Fruit fly (Drosophila melanogaster) whole organism, adult: ENCODE measurements around the gene CG43078.

Experiments used
- CG11617 ChIP-seq: fragments of 200-800 bp; sonication (Bioruptor generic); optimal IDR thresholded peaks from 2 replicates; lab custom pipeline; 2017; ENCODE audit warnings: mild to moderate bottlenecking, missing biosample characterization, missing genetic modification reagents, missing genetic modification characterization
- CG12768 ChIP-seq: fragments of 200-800 bp; sonication (Bioruptor generic); optimal IDR thresholded peaks from 2 replicates; lab custom pipeline; 2017; ENCODE audit warnings: missing biosample characterization, missing genetic modification characterization, mild to moderate bottlenecking, moderate library complexity, missing genetic modification reagents
- CG14711 ChIP-seq: fragments of 200-800 bp; sonication (Bioruptor generic); optimal IDR thresholded peaks from 2 replicates; lab custom pipeline; 2018; ENCODE audit warnings: missing biosample characterization, mild to moderate bottlenecking, missing genetic modification characterization, moderate library complexity
- CG1620 ChIP-seq: fragments of 200-800 bp; sonication (Bioruptor generic); optimal IDR thresholded peaks from 2 replicates; lab custom pipeline; 2016; ENCODE audit warnings: missing biosample characterization, missing genetic modification characterization
- CG33017 ChIP-seq: fragments of 200-800 bp; sonication (Bioruptor generic); optimal IDR thresholded peaks from 2 replicates; lab custom pipeline; 2018; ENCODE audit warnings: missing biosample characterization, mild to moderate bottlenecking, missing genetic modification characterization, moderate library complexity
- CG5204 ChIP-seq: fragments of 200-800 bp; sonication (Bioruptor generic); optimal IDR thresholded peaks from 2 replicates; lab custom pipeline; 2016; ENCODE audit warnings: missing biosample characterization, missing genetic modification characterization
- CG7045 ChIP-seq: fragments of 200-800 bp; sonication (Bioruptor generic); optimal IDR thresholded peaks from 2 replicates; lab custom pipeline; 2017; ENCODE audit warnings: missing biosample characterization, mild to moderate bottlenecking, missing genetic modification characterization
- CG7101 ChIP-seq: fragments of 200-800 bp; sonication (Bioruptor generic); optimal IDR thresholded peaks from 2 replicates; lab custom pipeline; 2018; ENCODE audit warnings: missing biosample characterization, mild to moderate bottlenecking, missing genetic modification characterization, moderate library complexity
- Clk ChIP-seq: fragments of 200-800 bp; sonication (Bioruptor generic); optimal IDR thresholded peaks from 2 replicates; lab custom pipeline; 2017; ENCODE audit warnings: missing biosample characterization, missing genetic modification characterization
- Crg-1 ChIP-seq: fragments of 200-800 bp; sonication (Bioruptor generic); optimal IDR thresholded peaks from 2 replicates; lab custom pipeline; 2016; ENCODE audit warnings: missing biosample characterization, missing genetic modification characterization
- Hr96 ChIP-seq: fragments of 200-800 bp; sonication (Bioruptor generic); optimal IDR thresholded peaks from 2 replicates; lab custom pipeline; 2016; ENCODE audit warnings: missing biosample characterization, missing genetic modification characterization
- Mnt ChIP-seq: fragments of 200-800 bp; sonication (Bioruptor generic); optimal IDR thresholded peaks from 2 replicates; lab custom pipeline; 2016; ENCODE audit warnings: missing biosample characterization, mild to moderate bottlenecking, missing genetic modification characterization
- bab1 ChIP-seq: fragments of 200-800 bp; sonication (Bioruptor generic); optimal IDR thresholded peaks from 3 replicates; lab custom pipeline; 2019; ENCODE audit warnings: missing biosample characterization, mild to moderate bottlenecking, missing genetic modification characterization, moderate library complexity
- cic ChIP-seq: fragments of 200-800 bp; sonication (Bioruptor generic); optimal IDR thresholded peaks from 2 replicates; lab custom pipeline; 2017; ENCODE audit warnings: missing biosample characterization, mild to moderate bottlenecking, missing genetic modification characterization, moderate library complexity
- cnc ChIP-seq, 2 experiments: fragments of >200 bp; optimal IDR thresholded peaks; 2 replicates each; lab custom pipeline; 2017
- kay ChIP-seq: fragments of 200-800 bp; sonication (Bioruptor generic); peaks from one replicate; lab custom pipeline; 2016; ENCODE audit warnings: missing biosample characterization, missing genetic modification characterization, borderline replicate concordance
- ovo ChIP-seq: fragments of 200-800 bp; sonication (Bioruptor generic); optimal IDR thresholded peaks from 2 replicates; lab custom pipeline; 2016; ENCODE audit warnings: missing biosample characterization, missing genetic modification characterization
- pad ChIP-seq: fragments of 200-800 bp; sonication (Bioruptor generic); optimal IDR thresholded peaks from 3 replicates; lab custom pipeline; 2017; ENCODE audit warnings: missing biosample characterization, missing genetic modification characterization, mild to moderate bottlenecking, moderate library complexity, missing genetic modification reagents
- tj ChIP-seq: fragments of 200-800 bp; sonication (Bioruptor generic); optimal IDR thresholded peaks from 3 replicates; lab custom pipeline; 2017; ENCODE audit warnings: missing biosample characterization, mild to moderate bottlenecking, missing genetic modification characterization, moderate library complexity
- toe ChIP-seq: fragments of 200-800 bp; sonication (Bioruptor generic); optimal IDR thresholded peaks from 2 replicates; lab custom pipeline; 2016; ENCODE audit warnings: missing biosample characterization, missing genetic modification characterization

CG43078 gene

dm6 chr3L:8575844-8576842 lies at the start of gene CG43078, which contains the start of gene CG6638:
Gene CG43078, plus strand, starts transcription at chr3L:8576808.
Gene CG6638, minus strand, starts transcription at chr3L:8576078.
- TF ChIP-seq CG33017 (tag; lab: Kevin White, UChicago) (no peak), CG7045 (GFP tag; lab: Kevin White, UChicago) (peak; percentile 20), CG11617 (GFP tag; lab: Kevin White, UChicago) (peak; percentile 57), CG14711 (tag; lab: Kevin White, UChicago) (peak; percentile 37), cic (GFP tag; lab: Kevin White, UChicago) (peak; percentile 1), CG7101 (tag; lab: Kevin White, UChicago) (peak; percentile 26), ovo (GFP tag; lab: Kevin White, UChicago) (no peak), pad (GFP tag; lab: Kevin White, UChicago) (no peak), Crg-1 (GFP tag; lab: Kevin White, UChicago) (no peak), tj (GFP tag; lab: Kevin White, UChicago) (no peak), bab1 (GFP tag; lab: Kevin White, UChicago) (no peak), CG5204 (GFP tag; lab: Kevin White, UChicago) (no peak), kay (peak; percentile 70), CG1620 (GFP tag; lab: Kevin White, UChicago) (no peak), Hr96 (GFP tag; lab: Kevin White, UChicago) (no peak), CG12768 (GFP tag; lab: Kevin White, UChicago) (peak; percentile 29), cnc (optimal IDR thresholded peaks at IDR 0.05; lab: Kevin White, UChicago) (no peak), Mnt (GFP tag; lab: Kevin White, UChicago) (peak; percentile 85), Clk (no peak), toe (GFP tag; lab: Kevin White, UChicago) (no peak)

- TF ChIP-seq Crg-1 (GFP tag; lab: Kevin White, UChicago): no peak
- TF ChIP-seq tj (GFP tag; lab: Kevin White, UChicago): peak; percentile 97
Observed at dm6 chr3L:8527829-8528228, 48.8 kb upstream of the CG43078 start.

dm6 chr3L:8528546-8528945 lies 48.1 kb upstream of the CG43078 start:
- TF ChIP-seq bab1 (GFP tag; lab: Kevin White, UChicago): peak; percentile 4
- TF ChIP-seq CG7101 (tag; lab: Kevin White, UChicago): no peak

dm6 chr3L:8529701-8530100 lies 46.9 kb upstream of the CG43078 start:
- no peak for TF ChIP-seq kay
- no peak for TF ChIP-seq toe (GFP tag; lab: Kevin White, UChicago)
- TF ChIP-seq CG7101 (tag; lab: Kevin White, UChicago): no peak
- TF ChIP-seq ovo (GFP tag; lab: Kevin White, UChicago): no peak
- TF ChIP-seq CG1620 (GFP tag; lab: Kevin White, UChicago): no peak
- TF ChIP-seq CG7045 (GFP tag; lab: Kevin White, UChicago): no peak
- TF ChIP-seq CG14711 (tag; lab: Kevin White, UChicago): no peak
- TF ChIP-seq Hr96 (GFP tag; lab: Kevin White, UChicago): no peak
- TF ChIP-seq CG12768 (GFP tag; lab: Kevin White, UChicago): no peak
- no peak for TF ChIP-seq CG11617 (GFP tag; lab: Kevin White, UChicago)
- TF ChIP-seq pad (GFP tag; lab: Kevin White, UChicago): no peak
- no peak for TF ChIP-seq Crg-1 (GFP tag; lab: Kevin White, UChicago)
- TF ChIP-seq bab1 (GFP tag; lab: Kevin White, UChicago): no peak
- TF ChIP-seq Mnt (GFP tag; lab: Kevin White, UChicago): no peak

dm6 chr3L:8534386-8535306 lies 42.0 kb upstream of the CG43078 start, which contains the start of gene ergic53:
Gene ergic53, plus strand, starts transcription at chr3L:8534977.
- TF ChIP-seq kay (no peak), CG33017 (tag; lab: Kevin White, UChicago) (no peak), Mnt (GFP tag; lab: Kevin White, UChicago) (peak; percentile 68), CG12768 (GFP tag; lab: Kevin White, UChicago) (peak; percentile 46), tj (GFP tag; lab: Kevin White, UChicago) (peak; percentile 45), bab1 (GFP tag; lab: Kevin White, UChicago) (peak; percentile 1), CG11617 (GFP tag; lab: Kevin White, UChicago) (peak; percentile 34)

dm6 chr3L:8536387-8536786 lies 40.2 kb upstream of the CG43078 start:
- TF ChIP-seq cnc (optimal IDR thresholded peaks at IDR 0.05; lab: Kevin White, UChicago): no peak
- TF ChIP-seq CG7101 (tag; lab: Kevin White, UChicago): no peak
- no peak for TF ChIP-seq Hr96 (GFP tag; lab: Kevin White, UChicago)
- TF ChIP-seq CG33017 (tag; lab: Kevin White, UChicago): no peak
- TF ChIP-seq CG7045 (GFP tag; lab: Kevin White, UChicago): no peak
- no peak for TF ChIP-seq CG1620 (GFP tag; lab: Kevin White, UChicago)
- TF ChIP-seq CG14711 (tag; lab: Kevin White, UChicago): no peak
- no peak for TF ChIP-seq kay
- no peak for TF ChIP-seq CG11617 (GFP tag; lab: Kevin White, UChicago)
- no peak for TF ChIP-seq pad (GFP tag; lab: Kevin White, UChicago)
